Comparison of ENCODE assay signal across 1 worm cellular context in genomic region chrX:8089916-8090315, ce11.
A peak's percentile ranks its signal among the peaks of the same experiment; 100 is the strongest.
TF ChIP-seq lines count a peak whose summit lies in the region.

No protein-coding gene starts in this region.

TF ChIP-seq in whole organism, L1 larva, 84 proteins besides CTCF, POLR2A, EP300 and RAD21 (continued from another document):
- TF ChIP-seq nhr-28 (tag; optimal IDR thresholded peaks at IDR 0.05; lab: Kevin White, UChicago) (no peak), unc-130 (tag; optimal IDR thresholded peaks at IDR 0.05; lab: Kevin White, UChicago) (no peak), ceh-90 (tag; optimal IDR thresholded peaks at IDR 0.05; lab: Kevin White, UChicago) (no peak), mdl-1 (tag; optimal IDR thresholded peaks at IDR 0.05; lab: Kevin White, UChicago) (peak in 1 of 2 experiments; percentile 37), sox-4 (tag; optimal IDR thresholded peaks at IDR 0.05; lab: Kevin White, UChicago) (peak; percentile 81), vab-15 (tag; optimal IDR thresholded peaks at IDR 0.05; lab: Kevin White, UChicago) (peak; percentile 19), grh-1 (GFP tag; IDR thresholded peaks at IDR 0.05; lab: Robert Waterston, UW) (no peak), aha-1 (tag; optimal IDR thresholded peaks at IDR 0.05; lab: Kevin White, UChicago) (no peak), fkh-8 (tag; optimal IDR thresholded peaks at IDR 0.05; lab: Kevin White, UChicago) (peak; percentile 88), unc-86 (tag; optimal IDR thresholded peaks at IDR 0.05; lab: Kevin White, UChicago) (no peak), lin-35 (GFP tag; optimal IDR thresholded peaks at IDR 0.05; lab: Kevin White, UChicago) (peak in 1 of 2 experiments; percentile 49), mab-9 (GFP tag; IDR thresholded peaks at IDR 0.05; lab: Robert Waterston, UW) (no peak), unc-62 (GFP tag; optimal IDR thresholded peaks at IDR 0.05; lab: Kevin White, UChicago) (no peak), unc-30 (tag; optimal IDR thresholded peaks at IDR 0.05; lab: Kevin White, UChicago) (no peak), fkh-10 (GFP tag; optimal IDR thresholded peaks at IDR 0.05; lab: Kevin White, UChicago) (peak; percentile 44), lin-14 (GFP tag; optimal IDR thresholded peaks at IDR 0.05; lab: Kevin White, UChicago) (peak; percentile 69), mep-1 (tag; optimal IDR thresholded peaks at IDR 0.05; lab: Kevin White, UChicago) (peak; percentile 8), tlp-1 (tag; optimal IDR thresholded peaks at IDR 0.05; lab: Kevin White, UChicago) (no peak), nhr-237 (tag; optimal IDR thresholded peaks at IDR 0.05; lab: Kevin White, UChicago) (no peak), ama-1 (optimal IDR thresholded peaks at IDR 0.05; lab: Kevin White, UChicago) (no peak), zip-4 (GFP tag; optimal IDR thresholded peaks at IDR 0.05; lab: Kevin White, UChicago) (no peak), ceh-88 (GFP tag; IDR thresholded peaks at IDR 0.05; lab: Robert Waterston, UW) (no peak), alr-1 (tag; optimal IDR thresholded peaks at IDR 0.05; lab: Kevin White, UChicago; ENCODE audit: borderline replicate concordance) (no peak), nhr-76 (tag; optimal IDR thresholded peaks at IDR 0.05; lab: Kevin White, UChicago) (no peak), zag-1 (tag; optimal IDR thresholded peaks at IDR 0.05; lab: Kevin White, UChicago) (no peak)
